Worm (Caenorhabditis elegans): ENCODE measurements around the gene F01F1.15.

F01F1.15 gene

DNA sequence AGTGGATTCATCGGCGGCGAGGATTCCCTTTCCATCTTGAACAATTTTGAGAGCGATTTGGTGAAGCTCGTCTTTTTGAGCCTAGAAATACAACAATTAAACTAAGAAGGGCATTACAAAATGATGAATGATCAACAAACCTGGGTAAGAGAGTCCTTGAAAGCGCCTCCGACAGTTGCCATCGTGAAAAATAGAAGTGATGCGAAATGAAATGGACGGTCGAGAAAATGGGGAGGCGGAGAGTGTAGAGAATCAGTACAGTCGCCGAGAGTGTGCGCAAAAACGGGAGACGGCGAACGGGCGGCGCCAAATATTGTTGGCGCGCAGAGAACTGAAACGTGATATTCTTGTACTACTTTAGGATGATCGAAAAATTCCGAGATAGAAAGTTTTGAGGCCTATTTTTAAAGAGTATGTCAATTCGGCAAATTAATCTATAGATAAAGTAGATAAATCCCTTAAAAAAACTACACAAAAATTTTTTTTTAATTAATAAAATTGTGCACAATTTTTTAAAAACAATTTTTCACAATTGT is 6.9 kb upstream of the F01F1.15 start, which contains the start of gene aldo-2 (continued):
- 0 out of 2 replicates have a peak, but pooled peaks have one; percentile 23 for TF ChIP-seq ceh-100 (GFP tag; IDR thresholded peaks at IDR 0.05)
- no peak for TF ChIP-seq rpc-1 (optimal IDR thresholded peaks at IDR 0.05)
- no peak for TF ChIP-seq rpc-1 (tag; optimal IDR thresholded peaks at IDR 0.05)
- no peak for TF ChIP-seq F57C9.4 (tag; optimal IDR thresholded peaks at IDR 0.05)
- TF ChIP-seq egrh-3 (GFP tag; IDR thresholded peaks at IDR 0.05), result peak; percentile 50; the same call in 1 of the 2 replicates
- TF ChIP-seq ZK185.1 (tag; optimal IDR thresholded peaks at IDR 0.05; ENCODE audit: poor library complexity, severe bottlenecking), result peak; percentile 40
- peak; percentile 84 for TF ChIP-seq C17E4.6 (GFP tag; IDR thresholded peaks at IDR 0.05)
- TF ChIP-seq mcd-1 (GFP tag; IDR thresholded peaks at IDR 0.05), result peak; percentile 69
- peak; percentile 67 for TF ChIP-seq unc-130 (GFP tag; optimal IDR thresholded peaks at IDR 0.05)
- peak; percentile 72 for TF ChIP-seq lin-54 (GFP tag; optimal IDR thresholded peaks at IDR 0.05)
- peak in 1 of 3 experiments; percentile 20 for TF ChIP-seq lin-35 (GFP tag; optimal IDR thresholded peaks at IDR 0.05)
- TF ChIP-seq let-526 (GFP tag; IDR thresholded peaks at IDR 0.05), result no peak
- peak; percentile 84; the same call in 1 of the 2 replicates for TF ChIP-seq Y53G8AR.9 (GFP tag; conservative IDR thresholded peaks at IDR 0.05)
- no peak for TF ChIP-seq sptf-2 (GFP tag; optimal IDR thresholded peaks at IDR 0.05)
- peak; percentile 73 for TF ChIP-seq rcor-1 (GFP tag; IDR thresholded peaks at IDR 0.05)
- TF ChIP-seq xnd-1 (tag; optimal IDR thresholded peaks at IDR 0.05), result peak; percentile 92
- TF ChIP-seq ztf-25 (GFP tag; IDR thresholded peaks at IDR 0.05), result 0 out of 2 replicates have a peak, but pooled peaks have one; percentile 54
- no peak for TF ChIP-seq die-1 (tag; optimal IDR thresholded peaks at IDR 0.05)
- no peak for TF ChIP-seq rec-8 (tag; optimal IDR thresholded peaks at IDR 0.05)
- peak; percentile 97 for TF ChIP-seq efl-1 (GFP tag; optimal IDR thresholded peaks at IDR 0.05)
- TF ChIP-seq madf-6 (GFP tag; IDR thresholded peaks at IDR 0.05), result peak; percentile 99
- no peak for TF ChIP-seq nfya-1 (tag; optimal IDR thresholded peaks at IDR 0.05; ENCODE audit: borderline replicate concordance, insufficient read depth)
- TF ChIP-seq Y79H2A.3 (GFP tag; conservative IDR thresholded peaks at IDR 0.05), result peak; percentile 75
- TF ChIP-seq madf-8 (GFP tag; conservative IDR thresholded peaks at IDR 0.05), result peak; percentile 97
- TF ChIP-seq lin-26 (GFP tag; IDR thresholded peaks at IDR 0.05), result peak; percentile 67; the same call in 1 of the 2 replicates
- 0 out of 2 replicates have a peak, but pooled peaks have one; percentile 72 for TF ChIP-seq aptf-3 (GFP tag; IDR thresholded peaks at IDR 0.05)
- TF ChIP-seq B0019.2 (GFP tag; conservative IDR thresholded peaks at IDR 0.05), result peak; percentile 76
- peak; percentile 82 for TF ChIP-seq lsl-1 (GFP tag; optimal IDR thresholded peaks at IDR 0.05)
- TF ChIP-seq F33H1.4 (GFP tag; IDR thresholded peaks at IDR 0.05), result peak; percentile 84
- TF ChIP-seq B0261.1 (tag; optimal IDR thresholded peaks at IDR 0.05), result no peak
- no peak for TF ChIP-seq dpff-1 (tag; optimal IDR thresholded peaks at IDR 0.05)
- peak; percentile 53 for TF ChIP-seq ama-1 (optimal IDR thresholded peaks at IDR 0.05)
- TF ChIP-seq ama-1 (GFP tag; optimal IDR thresholded peaks at IDR 0.05), result peak in 1 of 2 experiments; percentile 15

DNA sequence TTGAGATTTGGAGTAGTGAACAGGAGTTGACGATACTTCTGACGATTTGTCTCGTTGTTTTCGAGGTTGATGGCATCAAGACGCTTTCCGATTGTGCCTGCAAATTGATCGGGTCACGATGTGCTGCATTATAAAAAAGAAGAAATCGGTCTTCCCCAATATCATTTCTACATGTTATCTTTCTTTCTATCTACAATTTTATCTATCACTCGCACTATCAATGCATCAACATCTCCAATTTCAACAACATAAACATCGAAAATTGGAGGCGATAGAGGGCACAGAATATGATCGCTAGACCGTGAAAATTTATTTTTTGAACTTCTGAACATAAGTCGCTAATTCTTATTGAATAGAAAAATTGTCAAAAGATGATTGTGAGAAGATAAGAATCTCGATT is 6.4 kb upstream of the F01F1.15 start:
- no peak for TF ChIP-seq cebp-1 (GFP tag; IDR thresholded peaks at IDR 0.05)
- TF ChIP-seq cebp-1 (tag; optimal IDR thresholded peaks at IDR 0.05), result no peak
- TF ChIP-seq chd-7 (tag; optimal IDR thresholded peaks at IDR 0.05), result no peak
- no peak for TF ChIP-seq athp-1 (tag; optimal IDR thresholded peaks at IDR 0.05)
- no peak for TF ChIP-seq akir-1 (GFP tag; optimal IDR thresholded peaks at IDR 0.05)
- TF ChIP-seq snpc-3.4 (tag; optimal IDR thresholded peaks at IDR 0.05), result no peak
- no peak for TF ChIP-seq aptf-2 (GFP tag; conservative IDR thresholded peaks at IDR 0.05)

Data from whole organism, young adult.